Worm (Caenorhabditis elegans) whole organism, L2 larva: Measurements from ENCODE around the gene pitr-5.
A peak's percentile ranks its signal among the peaks of the same experiment; 100 is the strongest.

Source experiments
- C34F6.9 ChIP-seq: fragments of 150-350 bp; optimal IDR thresholded peaks from 2 replicates; lab custom pipeline; 2014; ENCODE audit warnings: missing biosample characterization, missing genetic modification characterization
- R02D3.7 ChIP-seq: fragments of 150-350 bp; optimal IDR thresholded peaks from 2 replicates; lab custom pipeline; 2014; ENCODE audit warnings: missing biosample characterization, missing genetic modification characterization
- Y55F3AM.14 ChIP-seq: fragments of 200-800 bp; sonication (Bioruptor generic); optimal IDR thresholded peaks from 2 replicates; lab custom pipeline; 2018; ENCODE audit warnings: mild to moderate bottlenecking, missing genetic modification characterization, missing compliant biosample characterization
- ZK546.5 ChIP-seq: sonication (generic microtip); optimal IDR thresholded peaks from 2 replicates; lab custom pipeline; 2017; ENCODE audit warnings: missing biosample characterization, missing genetic modification characterization
- alr-1 ChIP-seq: fragments of 150-350 bp; optimal IDR thresholded peaks from 2 replicates; lab custom pipeline; 2014; ENCODE audit warnings: missing biosample characterization, missing genetic modification characterization
- aly-2 ChIP-seq: fragments of 150-350 bp; optimal IDR thresholded peaks from 2 replicates; lab custom pipeline; 2014; ENCODE audit warnings: missing biosample characterization, missing genetic modification characterization
- ama-1 ChIP-seq: fragments of 150-350 bp; optimal IDR thresholded peaks from 2 replicates; lab custom pipeline; 2018; ENCODE audit warnings: inconsistent platforms
- blmp-1 ChIP-seq: sonication (generic microtip); optimal IDR thresholded peaks from 2 replicates; lab custom pipeline; 2017; ENCODE audit warnings: missing genetic modification characterization, mild to moderate bottlenecking, missing compliant biosample characterization, antibody characterized with exemption, moderate library complexity; ENCODE audit not compliant: insufficient read depth
- ceh-16 ChIP-seq: fragments of 150-350 bp; optimal IDR thresholded peaks from 2 replicates; lab custom pipeline; 2014; ENCODE audit warnings: missing biosample characterization, missing genetic modification characterization
- ceh-82 ChIP-seq: fragments of 150-350 bp; optimal IDR thresholded peaks from 2 replicates; lab custom pipeline; 2014; ENCODE audit warnings: missing biosample characterization, missing genetic modification characterization
- dmd-4 ChIP-seq: sonication (generic microtip); optimal IDR thresholded peaks from 2 replicates; lab custom pipeline; 2017; ENCODE audit warnings: missing biosample characterization, missing genetic modification characterization
- elt-1 ChIP-seq: fragments of 150-350 bp; optimal IDR thresholded peaks from 2 replicates; lab custom pipeline; 2014; ENCODE audit warnings: missing biosample characterization, missing genetic modification characterization
- elt-3 ChIP-seq: sonication (generic microtip); optimal IDR thresholded peaks from 2 replicates; lab custom pipeline; 2017; ENCODE audit warnings: missing biosample characterization, missing genetic modification characterization
- fos-1 ChIP-seq: fragments of 150-350 bp; optimal IDR thresholded peaks from 2 replicates; lab custom pipeline; 2014; ENCODE audit warnings: missing biosample characterization, missing genetic modification characterization
- gmeb-1 ChIP-seq: fragments of 150-350 bp; optimal IDR thresholded peaks from 2 replicates; lab custom pipeline; 2014; ENCODE audit warnings: missing biosample characterization, missing genetic modification characterization
- lin-13 ChIP-seq: fragments of 150-350 bp; optimal IDR thresholded peaks from 2 replicates; lab custom pipeline; 2014; ENCODE audit warnings: missing biosample characterization, missing genetic modification reagents, missing genetic modification characterization
- lin-39 ChIP-seq: fragments of 150-350 bp; optimal IDR thresholded peaks from 2 replicates; lab custom pipeline; 2014; ENCODE audit warnings: missing biosample characterization, missing genetic modification reagents, missing genetic modification characterization
- lsy-2 ChIP-seq, 2 experiments: fragments of 150-350 bp in 1 of 2; sonication (generic microtip) in 1 of 2; optimal IDR thresholded peaks; 2 replicates each; lab custom pipeline; 2014 to 2017; ENCODE audit warnings: missing biosample characterization in 2 of 2, missing genetic modification characterization in 2 of 2
- mab-5 ChIP-seq: fragments of 150-350 bp; optimal IDR thresholded peaks from 2 replicates; lab custom pipeline; 2014; ENCODE audit warnings: missing biosample characterization, missing genetic modification characterization
- mbf-1 ChIP-seq: sonication (generic microtip); optimal IDR thresholded peaks from 2 replicates; lab custom pipeline; 2017; ENCODE audit warnings: missing biosample characterization, missing genetic modification characterization
- mdl-1 ChIP-seq, 2 experiments: fragments of 150-350 bp in 1 of 2; sonication (generic microtip) in 1 of 2; optimal IDR thresholded peaks; 2 replicates each; lab custom pipeline; 2017; ENCODE audit warnings: missing biosample characterization in 2 of 2, missing genetic modification characterization in 2 of 2
- nhr-10 ChIP-seq: sonication (generic microtip); optimal IDR thresholded peaks from 2 replicates; lab custom pipeline; 2017; ENCODE audit warnings: missing biosample characterization, missing genetic modification characterization
- nhr-11 ChIP-seq: fragments of 150-350 bp; optimal IDR thresholded peaks from 2 replicates; lab custom pipeline; 2014; ENCODE audit warnings: missing biosample characterization, missing genetic modification characterization
- nhr-23 ChIP-seq: fragments of 150-350 bp; optimal IDR thresholded peaks from 2 replicates; lab custom pipeline; 2014; ENCODE audit warnings: missing biosample characterization, missing genetic modification reagents, missing genetic modification characterization
- nhr-6 ChIP-seq: fragments of 150-350 bp; optimal IDR thresholded peaks from 2 replicates; lab custom pipeline; 2014; ENCODE audit warnings: missing biosample characterization, missing genetic modification characterization
- nhr-77 ChIP-seq: fragments of 150-350 bp; optimal IDR thresholded peaks from 2 replicates; lab custom pipeline; 2014; ENCODE audit warnings: missing biosample characterization, missing genetic modification characterization
- sem-4 ChIP-seq: fragments of 150-350 bp; optimal IDR thresholded peaks from 2 replicates; lab custom pipeline; 2014; ENCODE audit warnings: missing biosample characterization, missing genetic modification reagents, missing genetic modification characterization
- skn-1 ChIP-seq: sonication (generic microtip); optimal IDR thresholded peaks from 2 replicates; lab custom pipeline; 2017; ENCODE audit warnings: missing biosample characterization, missing genetic modification characterization
- sma-3 ChIP-seq: sonication (generic microtip); optimal IDR thresholded peaks from 2 replicates; lab custom pipeline; 2016; ENCODE audit warnings: missing genetic modification reagents, missing genetic modification characterization, missing compliant biosample characterization
- sma-9 ChIP-seq, 2 experiments: fragments of 150-350 bp in 1 of 2; sonication (generic microtip) in 1 of 2; optimal IDR thresholded peaks; 2 replicates each; lab custom pipeline; 2014 to 2016; ENCODE audit warnings: missing genetic modification characterization in 2 of 2, mild to moderate bottlenecking in 1 of 2, missing biosample characterization in 1 of 2, missing compliant biosample characterization in 1 of 2, missing genetic modification reagents in 1 of 2, moderate library complexity in 1 of 2
- snpc-4 ChIP-seq: fragments of 150-350 bp; optimal IDR thresholded peaks from 2 replicates; lab custom pipeline; 2014; ENCODE audit warnings: missing biosample characterization, missing genetic modification characterization
- unc-39 ChIP-seq: fragments of 150-350 bp; optimal IDR thresholded peaks from 2 replicates; lab custom pipeline; 2014; ENCODE audit warnings: missing biosample characterization, missing genetic modification characterization
- unc-55 ChIP-seq: fragments of 150-350 bp; sonication (generic microtip); optimal IDR thresholded peaks from 3 replicates; lab custom pipeline; 2014; ENCODE audit warnings: missing biosample characterization, missing genetic modification reagents, missing genetic modification characterization
- zag-1 ChIP-seq: fragments of 150-350 bp; optimal IDR thresholded peaks from 2 replicates; lab custom pipeline; 2014; ENCODE audit warnings: missing biosample characterization, missing genetic modification characterization
- ztf-11 ChIP-seq: sonication (generic microtip); optimal IDR thresholded peaks from 2 replicates; lab custom pipeline; 2017; ENCODE audit warnings: missing biosample characterization, missing genetic modification characterization

The pitr-5 gene

DNA sequence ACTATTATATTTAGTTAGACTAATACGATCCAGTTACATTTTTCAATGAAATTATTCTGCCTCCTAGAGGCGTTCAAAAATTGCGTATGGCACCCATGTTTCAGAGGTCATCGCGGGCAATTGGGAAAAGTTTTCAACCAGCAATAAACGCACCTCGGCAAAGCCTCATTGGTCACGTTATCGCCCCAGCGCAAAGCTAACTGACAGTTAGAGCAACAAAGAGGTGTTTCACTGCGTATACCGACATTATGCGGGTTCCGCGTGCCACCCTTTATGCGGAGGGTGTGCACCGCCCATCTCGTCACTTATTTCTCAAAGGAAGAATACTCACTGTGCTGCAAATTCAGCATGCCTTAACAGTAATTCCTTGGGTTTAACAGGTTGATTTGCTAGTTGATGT lies 42.0 kb upstream of the pitr-5 start:
- no peak for TF ChIP-seq aly-2 (tag; lab: Kevin White, UChicago)
- peak; percentile 87 for TF ChIP-seq snpc-4
- peak; percentile 11 for TF ChIP-seq fos-1 (tag; lab: Kevin White, UChicago)

ce11 chrV:7145250-7145850 lies 39.3 kb upstream of the pitr-5 start, which contains the start of gene ugt-37:
Gene ugt-37, minus strand, starts transcription at chrV:7145318.
- no peak for TF ChIP-seq unc-39
- no peak for TF ChIP-seq lsy-2 (tag; optimal IDR thresholded peaks at IDR 0.05; lab: Kevin White, UChicago)
- no peak for TF ChIP-seq nhr-6 (tag; lab: Kevin White, UChicago)
- no peak for TF ChIP-seq gmeb-1
- TF ChIP-seq blmp-1 (tag; lab: Kevin White, UChicago): no peak
- no peak for TF ChIP-seq fos-1 (tag; lab: Kevin White, UChicago)
- TF ChIP-seq elt-1 (tag; lab: Kevin White, UChicago): no peak
- TF ChIP-seq alr-1: no peak
- no peak for TF ChIP-seq nhr-11

DNA sequence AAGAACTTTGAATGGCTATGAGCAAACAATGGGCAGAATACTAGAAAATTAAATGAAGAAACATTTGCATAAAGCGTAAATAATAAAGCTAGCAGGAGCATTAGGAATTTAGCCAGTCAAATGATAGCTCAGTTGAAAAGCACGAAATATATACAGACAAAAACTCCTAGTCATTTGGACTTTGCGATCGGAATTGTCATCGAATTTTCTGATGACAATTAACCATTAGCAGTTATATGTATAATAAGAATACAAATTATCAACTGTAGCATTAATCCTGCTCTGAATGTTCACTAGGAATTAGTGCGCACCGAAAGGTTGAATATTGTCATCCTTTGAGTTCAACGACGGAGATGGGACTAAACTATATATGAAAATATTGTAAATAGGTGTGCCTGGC lies 37.3 kb upstream of the pitr-5 start, which contains the start of gene ugt-38:
Gene ugt-38 (minus strand): TSS at position 101 of the 400 bp plus-strand sequence.
- TF ChIP-seq zag-1 (tag; lab: Kevin White, UChicago) (no peak), blmp-1 (tag; lab: Kevin White, UChicago) (no peak), mbf-1 (no peak), lin-13 (no peak), elt-1 (tag; lab: Kevin White, UChicago) (no peak), sem-4 (tag; lab: Kevin White, UChicago) (no peak), dmd-4 (tag; lab: Kevin White, UChicago) (no peak), sma-3 (no peak), skn-1 (tag; lab: Kevin White, UChicago) (no peak), mab-5 (tag; lab: Kevin White, UChicago) (no peak), lin-39 (tag; lab: Kevin White, UChicago) (no peak), ceh-82 (tag; lab: Kevin White, UChicago) (no peak), mdl-1 (tag; optimal IDR thresholded peaks at IDR 0.05; lab: Kevin White, UChicago) (no peak), snpc-4 (no peak), ztf-11 (tag; lab: Kevin White, UChicago) (no peak), elt-3 (tag; lab: Kevin White, UChicago) (no peak), alr-1 (no peak)

- no peak for TF ChIP-seq lin-13
- TF ChIP-seq alr-1: no peak
- TF ChIP-seq ceh-16 (tag; lab: Kevin White, UChicago): no peak
- TF ChIP-seq sem-4 (tag; lab: Kevin White, UChicago): no peak
- no peak for TF ChIP-seq nhr-23 (tag; lab: Kevin White, UChicago)
- no peak for TF ChIP-seq nhr-11
- TF ChIP-seq fos-1 (tag; lab: Kevin White, UChicago): peak; percentile 77
- no peak for TF ChIP-seq nhr-10 (tag; lab: Kevin White, UChicago)
- no peak for TF ChIP-seq sma-9 (GFP tag; optimal IDR thresholded peaks at IDR 0.05; lab: Kevin White, UChicago)
- no peak for TF ChIP-seq sma-9 (tag; optimal IDR thresholded peaks at IDR 0.05; lab: Kevin White, UChicago)
- TF ChIP-seq gmeb-1: peak; percentile 6
- no peak for TF ChIP-seq Y55F3AM.14 (GFP tag; lab: Kevin White, UChicago)
Observed at ce11 chrV:7150570-7150969, 34.1 kb upstream of the pitr-5 start, which contains the start of gene F10D2.8. Gene F10D2.8, minus strand, starts transcription at chrV:7150714.

DNA sequence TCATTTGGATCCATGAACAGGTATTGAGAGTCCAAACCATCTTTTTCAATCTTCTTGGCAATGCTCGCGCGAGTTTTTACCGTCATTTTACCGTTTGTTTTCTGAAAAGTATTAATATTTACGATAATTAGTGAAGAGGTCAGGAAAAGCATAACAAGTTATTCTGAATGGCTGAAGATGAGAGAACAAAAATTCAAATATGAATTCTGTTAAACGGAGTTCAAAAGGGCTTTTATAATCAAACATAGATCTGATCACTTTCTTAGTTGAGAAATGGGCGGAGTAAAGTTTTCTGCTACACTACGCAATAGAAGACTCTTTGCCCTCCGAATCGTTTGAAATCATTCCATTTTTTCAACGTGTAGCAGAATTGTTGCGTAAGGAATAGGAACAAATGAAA lies 31.6 kb upstream of the pitr-5 start, which contains the start of gene fat-7:
Gene fat-7 (minus strand): TSS at position 101 of the 400 bp plus-strand sequence.
- TF ChIP-seq mdl-1 (tag; optimal IDR thresholded peaks at IDR 0.05; lab: Kevin White, UChicago): no peak
- no peak for TF ChIP-seq mab-5 (tag; lab: Kevin White, UChicago)
- no peak for TF ChIP-seq R02D3.7 (tag; lab: Kevin White, UChicago)
- TF ChIP-seq nhr-77 (tag; lab: Kevin White, UChicago): no peak
- TF ChIP-seq unc-39: no peak
- TF ChIP-seq sma-9 (GFP tag; optimal IDR thresholded peaks at IDR 0.05; lab: Kevin White, UChicago): no peak
- no peak for TF ChIP-seq sma-9 (tag; optimal IDR thresholded peaks at IDR 0.05; lab: Kevin White, UChicago)
- no peak for TF ChIP-seq fos-1 (tag; lab: Kevin White, UChicago)
- TF ChIP-seq blmp-1 (tag; lab: Kevin White, UChicago): no peak
- TF ChIP-seq nhr-6 (tag; lab: Kevin White, UChicago): no peak
- TF ChIP-seq aly-2 (tag; lab: Kevin White, UChicago): no peak
- no peak for TF ChIP-seq ZK546.5 (tag; lab: Kevin White, UChicago)
- no peak for TF ChIP-seq unc-55 (GFP tag; lab: Kevin White, UChicago)
- TF ChIP-seq ama-1 (lab: Kevin White, UChicago): no peak
- no peak for TF ChIP-seq C34F6.9 (tag; lab: Kevin White, UChicago)
- no peak for TF ChIP-seq gmeb-1
